Fruit fly (Drosophila melanogaster) whole organism, pupa: ENCODE data around the gene pdgy.

Source experiments
- CG10348 ChIP-seq: fragments of 200-800 bp; sonication (Bioruptor generic); IDR thresholded peaks from 2 replicates; pipeline ENCODE4 v1.3.6; 2022; ENCODE audit warnings: missing biosample characterization, missing genetic modification characterization
- CG12605 ChIP-seq: fragments of 200-800 bp; sonication (Bioruptor generic); IDR thresholded peaks from 2 replicates; pipeline ENCODE4 v1.3.6; 2022; ENCODE audit warnings: missing biosample characterization, missing genetic modification characterization
- CG13204 ChIP-seq: fragments of 200-800 bp; sonication (Bioruptor generic); optimal IDR thresholded peaks from 2 replicates; lab custom pipeline; 2018; ENCODE audit warnings: missing biosample characterization, mild to moderate bottlenecking, missing genetic modification characterization, moderate library complexity
- CG14655 ChIP-seq: fragments of 200-800 bp; sonication (Bioruptor generic); optimal IDR thresholded peaks from 3 replicates; lab custom pipeline; 2017; ENCODE audit warnings: mild to moderate bottlenecking, missing biosample characterization, missing genetic modification reagents, missing genetic modification characterization
- CG15710 ChIP-seq: fragments of 200-800 bp; sonication (Bioruptor generic); optimal IDR thresholded peaks from 2 replicates; lab custom pipeline; 2018; ENCODE audit warnings: missing biosample characterization, mild to moderate bottlenecking, missing genetic modification characterization, moderate library complexity
- CG17806 ChIP-seq: fragments of 200-800 bp; sonication (Bioruptor generic); optimal IDR thresholded peaks from 2 replicates; lab custom pipeline; 2018; ENCODE audit warnings: missing biosample characterization, mild to moderate bottlenecking, missing genetic modification characterization, moderate library complexity
- CG32121 ChIP-seq: fragments of 200-800 bp; sonication (Bioruptor generic); IDR thresholded peaks from 2 replicates; pipeline ENCODE4 v1.3.6; 2022; ENCODE audit warnings: missing biosample characterization, missing genetic modification characterization
- CG34367 ChIP-seq: fragments of 200-800 bp; sonication (Bioruptor generic); optimal IDR thresholded peaks from 2 replicates; lab custom pipeline; 2018; ENCODE audit warnings: missing biosample characterization, mild to moderate bottlenecking, missing genetic modification characterization
- CG4496 ChIP-seq: fragments of 200-800 bp; sonication (Bioruptor generic); IDR thresholded peaks from 3 replicates; pipeline ENCODE4 v1.3.6; 2022; ENCODE audit warnings: missing biosample characterization, missing genetic modification characterization
- CG8159 ChIP-seq: fragments of 200-800 bp; sonication (Bioruptor generic); optimal IDR thresholded peaks from 3 replicates; lab custom pipeline; 2018; ENCODE audit warnings: missing biosample characterization, mild to moderate bottlenecking, missing genetic modification characterization, moderate library complexity
- CG8301 ChIP-seq: fragments of 200-800 bp; sonication (Bioruptor generic); optimal IDR thresholded peaks from 2 replicates; lab custom pipeline; 2018; ENCODE audit warnings: missing biosample characterization, mild to moderate bottlenecking, missing genetic modification characterization
- CG9948 ChIP-seq: fragments of 200-800 bp; sonication (Bioruptor generic); optimal IDR thresholded peaks from 2 replicates; lab custom pipeline; 2018; ENCODE audit warnings: missing biosample characterization, mild to moderate bottlenecking, missing genetic modification characterization, moderate library complexity
- D1 ChIP-seq: fragments of 200-800 bp; sonication (Bioruptor generic); optimal IDR thresholded peaks from 2 replicates; lab custom pipeline; 2018; ENCODE audit warnings: missing biosample characterization, mild to moderate bottlenecking, missing genetic modification characterization, moderate library complexity
- EcR ChIP-seq: fragments of 200-800 bp; sonication (Bioruptor generic); optimal IDR thresholded peaks from 3 replicates; lab custom pipeline; 2019; ENCODE audit warnings: missing biosample characterization, missing genetic modification characterization, mild to moderate bottlenecking, moderate library complexity, missing genetic modification reagents
- Ets98B ChIP-seq: fragments of 200-800 bp; sonication (Bioruptor generic); IDR thresholded peaks from 2 replicates; pipeline ENCODE4 v1.3.6; 2022; ENCODE audit warnings: missing biosample characterization, missing genetic modification characterization
- Pif1A ChIP-seq: fragments of 200-800 bp; sonication (Bioruptor generic); optimal IDR thresholded peaks from 3 replicates; lab custom pipeline; 2016; ENCODE audit warnings: missing biosample characterization, missing genetic modification characterization
- Pif1B ChIP-seq: fragments of 200-800 bp; sonication (Bioruptor generic); optimal IDR thresholded peaks from 3 replicates; lab custom pipeline; 2016; ENCODE audit warnings: missing biosample characterization, missing genetic modification characterization
- Snoo ChIP-seq: fragments of 200-800 bp; sonication (Bioruptor generic); optimal IDR thresholded peaks from 3 replicates; lab custom pipeline; 2017; ENCODE audit warnings: missing biosample characterization, mild to moderate bottlenecking, missing genetic modification characterization, inconsistent platforms
- fd96Ca ChIP-seq: fragments of 200-800 bp; sonication (Bioruptor generic); IDR thresholded peaks from 3 replicates; pipeline ENCODE4 v1.3.6; 2022; ENCODE audit warnings: missing biosample characterization, missing genetic modification characterization
- gl ChIP-seq: fragments of 200-800 bp; sonication (Bioruptor generic); optimal IDR thresholded peaks from 2 replicates; lab custom pipeline; 2018; ENCODE audit warnings: missing biosample characterization, mild to moderate bottlenecking, missing genetic modification characterization
- rn ChIP-seq: fragments of 200-800 bp; sonication (Bioruptor generic); IDR thresholded peaks from 2 replicates; pipeline ENCODE4 v1.3.6; 2022; ENCODE audit warnings: missing biosample characterization, missing genetic modification characterization

pdgy gene

DNA sequence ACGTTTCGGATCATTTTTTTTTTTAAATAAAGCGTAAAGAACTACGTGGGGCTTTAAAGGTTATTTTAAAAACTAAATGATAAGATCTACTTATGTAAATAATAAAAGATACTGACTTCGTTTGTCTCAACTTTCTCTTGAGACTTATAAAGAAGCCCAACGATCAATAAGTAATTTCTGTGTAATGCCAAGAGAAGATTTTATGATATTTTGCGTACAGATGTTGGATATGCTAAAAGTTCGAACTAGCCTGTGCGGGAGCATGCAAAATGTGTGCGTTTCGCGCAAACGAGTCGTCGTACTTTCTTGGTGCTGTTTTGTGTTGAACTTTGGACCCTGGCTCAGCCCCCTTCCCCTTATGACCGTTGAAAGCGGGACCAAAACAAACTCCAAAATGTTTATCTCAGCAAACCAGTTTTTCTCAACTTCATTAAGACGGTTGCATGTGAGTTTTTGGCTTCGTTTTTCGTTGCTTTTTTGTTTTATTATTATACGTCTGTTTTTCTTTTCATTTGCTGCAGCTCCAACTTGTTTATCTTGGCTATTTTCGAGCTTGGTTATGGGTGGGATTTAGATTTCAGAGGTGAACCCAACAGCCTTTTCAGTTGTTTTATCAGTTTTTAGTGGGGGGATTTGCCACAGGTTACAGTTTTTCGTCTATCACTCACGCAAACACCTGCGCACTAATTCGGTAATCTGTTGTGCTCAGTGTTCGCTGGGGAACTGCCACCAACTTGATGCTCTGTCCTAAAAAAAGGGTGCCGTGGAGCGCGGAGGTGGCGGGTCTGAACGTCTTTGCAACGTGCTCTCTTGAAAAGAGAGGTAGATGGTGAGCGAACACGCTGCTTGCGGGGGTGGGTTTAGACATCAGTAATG is at the start of gene pdgy:
Gene pdgy, minus strand, starts transcription at position 688 of the 876 bp plus-strand sequence.
- TF ChIP-seq CG8301 (tag; lab: Kevin White, UChicago): peak; percentile 53
- TF ChIP-seq Snoo (tag; lab: Kevin White, UChicago): peak; percentile 76
- TF ChIP-seq CG8159 (tag; lab: Kevin White, UChicago): no peak
- TF ChIP-seq CG10348: no peak
- peak; percentile 77 for TF ChIP-seq EcR (GFP tag; lab: Kevin White, UChicago)
- TF ChIP-seq Pif1A: peak; percentile 92
- peak; percentile 22; the same call in 1 of the 2 replicates for TF ChIP-seq rn (GFP tag; lab: Robert Waterston, UW)
- peak; percentile 90 for TF ChIP-seq Pif1B (GFP tag; lab: Kevin White, UChicago)
- no peak for TF ChIP-seq D1 (tag; lab: Kevin White, UChicago)
- TF ChIP-seq CG17806 (tag; lab: Kevin White, UChicago): peak; percentile 29
- TF ChIP-seq Ets98B (GFP tag; lab: Robert Waterston, UW): peak; percentile 88
- peak; percentile 96 for TF ChIP-seq CG13204 (GFP tag; lab: Kevin White, UChicago)
- TF ChIP-seq CG9948 (tag; lab: Kevin White, UChicago): peak; percentile 10
- peak; percentile 91 for TF ChIP-seq CG12605 (GFP tag; lab: Robert Waterston, UW)
- peak; percentile 46 for TF ChIP-seq CG14655 (GFP tag; lab: Kevin White, UChicago)
- peak; percentile 84 for TF ChIP-seq CG4496 (GFP tag; lab: Robert Waterston, UW)
- peak; percentile 77 for TF ChIP-seq CG34367 (tag; lab: Kevin White, UChicago)
- TF ChIP-seq fd96Ca (GFP tag; lab: Robert Waterston, UW): peak; percentile 85
- peak; percentile 68; the same call in 1 of the 2 replicates for TF ChIP-seq CG32121 (GFP tag; lab: Robert Waterston, UW)
- TF ChIP-seq CG15710: peak; percentile 46
- TF ChIP-seq gl (tag; lab: Kevin White, UChicago): peak; percentile 98

DNA sequence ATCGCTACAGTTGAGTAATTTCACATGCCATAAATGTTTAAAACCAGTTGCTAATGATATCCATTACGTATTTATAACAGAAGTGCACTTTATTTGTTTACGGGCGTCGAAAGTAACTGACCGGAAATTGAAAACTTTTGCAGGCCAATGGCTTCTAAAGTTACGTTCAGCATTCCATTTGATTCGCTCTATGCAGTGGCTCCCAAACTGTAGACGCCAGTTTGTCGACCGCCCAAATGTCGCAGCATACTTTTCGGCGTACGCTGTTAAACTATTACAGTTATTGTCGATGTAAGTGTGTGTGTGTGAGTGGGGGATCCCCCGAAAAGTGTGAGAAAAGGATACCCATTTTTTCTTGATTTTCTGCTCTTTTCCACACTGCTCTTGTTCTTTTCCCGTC is 7.5 kb upstream of the pdgy start:
- TF ChIP-seq D1 (tag; lab: Kevin White, UChicago) (no peak), CG9948 (tag; lab: Kevin White, UChicago) (no peak), fd96Ca (GFP tag; lab: Robert Waterston, UW) (no peak), Snoo (tag; lab: Kevin White, UChicago) (no peak), CG34367 (tag; lab: Kevin White, UChicago) (no peak)

dm6 chrX:14955050-14955783 is 1.9 kb upstream of the pdgy start, which contains the start of the genes CG9030 and eag:
Gene CG9030 (minus strand): TSS chrX:14955100.
Gene eag (plus strand): TSS chrX:14955477.
- TF ChIP-seq CG13204 (GFP tag; lab: Kevin White, UChicago) (no peak), Snoo (tag; lab: Kevin White, UChicago) (no peak), CG4496 (GFP tag; lab: Robert Waterston, UW) (no peak), CG9948 (tag; lab: Kevin White, UChicago) (no peak), CG15710 (no peak), Pif1A (no peak), CG8301 (tag; lab: Kevin White, UChicago) (no peak), Pif1B (GFP tag; lab: Kevin White, UChicago) (no peak), EcR (GFP tag; lab: Kevin White, UChicago) (no peak), CG10348 (no peak), CG32121 (GFP tag; lab: Robert Waterston, UW) (no peak), gl (tag; lab: Kevin White, UChicago) (no peak), rn (GFP tag; lab: Robert Waterston, UW) (no peak), D1 (tag; lab: Kevin White, UChicago) (no peak), CG34367 (tag; lab: Kevin White, UChicago) (no peak), CG14655 (GFP tag; lab: Kevin White, UChicago) (no peak), CG17806 (tag; lab: Kevin White, UChicago) (no peak), CG12605 (GFP tag; lab: Robert Waterston, UW) (no peak), CG8159 (tag; lab: Kevin White, UChicago) (no peak), fd96Ca (GFP tag; lab: Robert Waterston, UW) (no peak)
- TF ChIP-seq, all 21 proteins: peak for 0

dm6 chrX:14953896-14954295 is 564 bp upstream of the pdgy start:
- TF ChIP-seq CG13204 (GFP tag; lab: Kevin White, UChicago) (no peak), fd96Ca (GFP tag; lab: Robert Waterston, UW) (no peak), CG17806 (tag; lab: Kevin White, UChicago) (no peak), Snoo (tag; lab: Kevin White, UChicago) (no peak), CG10348 (no peak), Pif1A (no peak), CG34367 (tag; lab: Kevin White, UChicago) (no peak), rn (GFP tag; lab: Robert Waterston, UW) (no peak), Ets98B (GFP tag; lab: Robert Waterston, UW) (no peak), CG32121 (GFP tag; lab: Robert Waterston, UW) (no peak), CG12605 (GFP tag; lab: Robert Waterston, UW) (no peak), CG14655 (GFP tag; lab: Kevin White, UChicago) (no peak), CG8159 (tag; lab: Kevin White, UChicago) (no peak)
